Worm (Caenorhabditis elegans) whole organism, young adult: Measurements from ENCODE around the gene zim-3.

Source experiments
- cebp-2 ChIP-seq: fragments of 200-800 bp; sonication (Bioruptor generic); IDR thresholded peaks from 2 replicates; pipeline ENCODE4 v1.3.6; 2022; ENCODE audit warnings: missing genetic modification characterization, missing compliant biosample characterization
- efl-1 ChIP-seq: fragments of 150-350 bp; optimal IDR thresholded peaks from 2 replicates; lab custom pipeline; 2014; ENCODE audit warnings: missing biosample characterization, missing genetic modification reagents, missing genetic modification characterization
- mxl-1 ChIP-seq: sonication (generic microtip); optimal IDR thresholded peaks from 2 replicates; lab custom pipeline; 2016; ENCODE audit warnings: missing genetic modification characterization, missing compliant biosample characterization

DNA sequence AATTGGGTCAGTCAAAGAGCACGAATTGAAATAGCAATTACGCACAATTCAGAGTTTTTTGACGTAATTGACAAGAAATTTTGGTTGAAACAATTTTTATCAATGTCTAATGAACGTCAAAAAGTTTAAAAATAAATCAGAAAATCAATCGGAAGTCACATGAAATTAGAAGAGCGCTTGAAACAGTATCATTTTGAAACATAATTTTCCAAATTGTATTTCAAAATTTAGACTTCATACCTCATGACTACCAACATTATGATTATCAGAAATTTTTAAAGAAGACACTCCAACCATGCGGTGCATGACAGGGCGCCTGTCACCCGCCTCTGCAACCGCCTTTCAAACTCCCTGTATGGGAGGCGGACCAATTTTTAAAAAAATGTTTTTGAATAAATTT lies 45.2 kb upstream of the zim-3 start:
- TF ChIP-seq efl-1 (no peak), cebp-2 (GFP tag; lab: Robert Waterston, UW) (no peak), mxl-1 (tag; lab: Kevin White, UChicago) (no peak)
